Worm (Caenorhabditis elegans) whole organism, young adult: Measurements from ENCODE around the gene col-146.

Experiments
- B0035.1 ChIP-seq: sonication (generic microtip); optimal IDR thresholded peaks from 2 replicates; lab custom pipeline; 2016; ENCODE audit warnings: missing genetic modification characterization, mild to moderate bottlenecking, missing compliant biosample characterization, missing genotype, missing genetic modification reagents
- C06A6.2 ChIP-seq: fragments of 200-800 bp; sonication (Bioruptor generic); conservative IDR thresholded peaks from 2 replicates; pipeline ENCODE4 v1.3.6; 2022; ENCODE audit warnings: missing genetic modification characterization, missing compliant biosample characterization
- D2030.7 ChIP-seq: fragments of 200-800 bp; sonication (Bioruptor generic); IDR thresholded peaks from 2 replicates; pipeline ENCODE4 v1.3.6; 2022; ENCODE audit warnings: missing genetic modification reagents, missing genetic modification characterization, missing compliant biosample characterization
- F23B12.7 ChIP-seq: sonication (generic microtip); optimal IDR thresholded peaks from 2 replicates; lab custom pipeline; 2017; ENCODE audit warnings: missing genetic modification characterization, mild to moderate bottlenecking, missing compliant biosample characterization, antibody characterized with exemption, moderate library complexity; ENCODE audit not compliant: insufficient read depth
- F57A8.1 ChIP-seq: fragments of 200-800 bp; sonication (Bioruptor generic); optimal IDR thresholded peaks from 2 replicates; lab custom pipeline; 2018; ENCODE audit warnings: mild to moderate bottlenecking, missing genetic modification characterization, moderate library complexity, missing compliant biosample characterization
- F57C9.4 ChIP-seq: sonication (generic microtip); optimal IDR thresholded peaks from 2 replicates; lab custom pipeline; 2017; ENCODE audit warnings: mild to moderate bottlenecking, missing genetic modification characterization, missing compliant biosample characterization
- K12H6.12 ChIP-seq: fragments of 200-800 bp; sonication (Bioruptor generic); optimal IDR thresholded peaks from 2 replicates; lab custom pipeline; 2018; ENCODE audit warnings: mild to moderate bottlenecking, missing genetic modification characterization, missing compliant biosample characterization
- T26A5.8 ChIP-seq: sonication (generic microtip); optimal IDR thresholded peaks from 2 replicates; lab custom pipeline; 2016; ENCODE audit warnings: missing genetic modification characterization, missing compliant biosample characterization
- Y53G8AR.9 ChIP-seq: fragments of 200-800 bp; sonication (Bioruptor generic); conservative IDR thresholded peaks from 2 replicates; pipeline ENCODE4 v1.3.6; 2022; ENCODE audit warnings: missing genetic modification reagents, missing genetic modification characterization, missing compliant biosample characterization
- Y67H2A.10 ChIP-seq: fragments of 200-800 bp; sonication (Bioruptor generic); conservative IDR thresholded peaks from 2 replicates; pipeline ENCODE4 v1.3.6; 2022; ENCODE audit warnings: missing genetic modification reagents, missing genetic modification characterization, missing compliant biosample characterization
- Y95B8A.8 ChIP-seq: fragments of 200-800 bp; sonication (Bioruptor generic); IDR thresholded peaks from 2 replicates; pipeline ENCODE4 v1.3.6; 2022; ENCODE audit warnings: missing genetic modification reagents, missing genetic modification characterization, missing compliant biosample characterization
- ZK185.1 ChIP-seq: sonication (generic microtip); optimal IDR thresholded peaks from 2 replicates; lab custom pipeline; 2016; ENCODE audit warnings: mild to moderate bottlenecking, missing genetic modification characterization, missing compliant biosample characterization; ENCODE audit not compliant: poor library complexity, severe bottlenecking
- attf-6 ChIP-seq: fragments of 200-800 bp; sonication (Bioruptor generic); IDR thresholded peaks from 2 replicates; pipeline ENCODE4 v1.3.6; 2022; ENCODE audit warnings: missing genetic modification reagents, missing genetic modification characterization, missing compliant biosample characterization
- bed-2 ChIP-seq: fragments of 200-800 bp; sonication (Bioruptor generic); IDR thresholded peaks from 2 replicates; pipeline ENCODE4 v1.3.6; 2022; ENCODE audit warnings: missing genetic modification reagents, missing genetic modification characterization, missing compliant biosample characterization
- ceh-27 ChIP-seq: fragments of 200-800 bp; sonication (Bioruptor generic); optimal IDR thresholded peaks from 2 replicates; lab custom pipeline; 2018; ENCODE audit warnings: mild to moderate bottlenecking, missing genetic modification characterization, moderate library complexity, missing compliant biosample characterization
- ceh-40 ChIP-seq: fragments of 200-800 bp; sonication (Bioruptor generic); IDR thresholded peaks from 2 replicates; pipeline ENCODE4 v1.3.6; 2022; ENCODE audit warnings: missing genetic modification characterization, missing compliant biosample characterization
- chd-7 ChIP-seq: sonication (generic microtip); optimal IDR thresholded peaks from 2 replicates; lab custom pipeline; 2016; ENCODE audit warnings: mild to moderate bottlenecking, missing genetic modification characterization, moderate library complexity, missing compliant biosample characterization
- dpff-1 ChIP-seq: sonication (generic microtip); optimal IDR thresholded peaks from 2 replicates; lab custom pipeline; 2017; ENCODE audit warnings: mild to moderate bottlenecking, missing genetic modification characterization, missing compliant biosample characterization
- dpl-1 ChIP-seq: fragments of 150-350 bp; optimal IDR thresholded peaks from 2 replicates; lab custom pipeline; 2014; ENCODE audit warnings: missing biosample characterization, missing genetic modification reagents, missing genetic modification characterization
- efl-1 ChIP-seq: fragments of 150-350 bp; optimal IDR thresholded peaks from 2 replicates; lab custom pipeline; 2014; ENCODE audit warnings: missing biosample characterization, missing genetic modification reagents, missing genetic modification characterization
- egl-18 ChIP-seq: fragments of 200-800 bp; sonication (Bioruptor generic); IDR thresholded peaks from 2 replicates; pipeline ENCODE4 v1.3.6; 2022; ENCODE audit warnings: missing genetic modification reagents, missing genetic modification characterization, missing compliant biosample characterization
- ekl-4 ChIP-seq: fragments of 200-800 bp; sonication (Bioruptor generic); IDR thresholded peaks from 2 replicates; pipeline ENCODE4 v1.3.6; 2022; ENCODE audit warnings: missing genetic modification reagents, missing genetic modification characterization, missing compliant biosample characterization
- hmg-20 ChIP-seq: fragments of 200-800 bp; sonication (Bioruptor generic); IDR thresholded peaks from 2 replicates; pipeline ENCODE4 v1.3.6; 2022; ENCODE audit warnings: missing genetic modification reagents, missing genetic modification characterization, missing compliant biosample characterization
- hrde-1 ChIP-seq: sonication (generic microtip); optimal IDR thresholded peaks from 2 replicates; lab custom pipeline; 2016; ENCODE audit warnings: missing genetic modification characterization, mild to moderate bottlenecking, missing compliant biosample characterization, moderate library complexity, missing genotype, missing genetic modification reagents, borderline replicate concordance
- hsf-1 ChIP-seq: fragments of 200-800 bp; sonication (Bioruptor generic); IDR thresholded peaks from 2 replicates; pipeline ENCODE4 v1.3.6; 2022; ENCODE audit warnings: missing genetic modification reagents, missing genetic modification characterization, missing compliant biosample characterization
- let-607 ChIP-seq, 2 experiments: fragments of 200-800 bp in 1 of 2; sonication (Bioruptor generic) in 1 of 2; sonication (generic microtip) in 1 of 2; optimal IDR thresholded peaks; 2 replicates each; lab custom pipeline; 2016 to 2018; ENCODE audit warnings: mild to moderate bottlenecking in 2 of 2, missing compliant biosample characterization in 2 of 2, missing genetic modification characterization in 2 of 2, moderate library complexity in 2 of 2, missing genotype in 1 of 2
- lin-54 ChIP-seq: fragments of 200-800 bp; sonication (Bioruptor generic); optimal IDR thresholded peaks from 2 replicates; lab custom pipeline; 2018; ENCODE audit warnings: mild to moderate bottlenecking, missing genetic modification characterization, missing compliant biosample characterization
- lsy-27 ChIP-seq: sonication (generic microtip); optimal IDR thresholded peaks from 2 replicates; lab custom pipeline; 2017; ENCODE audit warnings: missing genetic modification characterization, mild to moderate bottlenecking, missing compliant biosample characterization, antibody characterized with exemption, missing genotype, borderline replicate concordance; ENCODE audit not compliant: insufficient read depth
- madf-10 ChIP-seq: sonication (generic microtip); optimal IDR thresholded peaks from 2 replicates; lab custom pipeline; 2016; ENCODE audit warnings: mild to moderate bottlenecking, missing genetic modification characterization, missing compliant biosample characterization
- madf-6 ChIP-seq: fragments of 200-800 bp; sonication (Bioruptor generic); IDR thresholded peaks from 2 replicates; pipeline ENCODE4 v1.3.6; 2022; ENCODE audit warnings: missing genetic modification reagents, missing genetic modification characterization, missing compliant biosample characterization
- mel-28 ChIP-seq: sonication (generic microtip); optimal IDR thresholded peaks from 2 replicates; lab custom pipeline; 2016; ENCODE audit warnings: borderline replicate concordance, mild to moderate bottlenecking, missing genetic modification characterization, missing compliant biosample characterization
- mxl-1 ChIP-seq: sonication (generic microtip); optimal IDR thresholded peaks from 2 replicates; lab custom pipeline; 2016; ENCODE audit warnings: missing genetic modification characterization, missing compliant biosample characterization
- nfya-2 ChIP-seq: fragments of 200-800 bp; sonication (Bioruptor generic); IDR thresholded peaks from 2 replicates; pipeline ENCODE4 v1.3.6; 2022; ENCODE audit warnings: missing genetic modification reagents, missing genetic modification characterization, missing compliant biosample characterization
- nhr-120 ChIP-seq: fragments of 200-800 bp; sonication (Bioruptor generic); IDR thresholded peaks from 2 replicates; pipeline ENCODE4 v1.3.6; 2022; ENCODE audit warnings: missing genetic modification characterization, missing compliant biosample characterization
- nhr-179 ChIP-seq: sonication (generic microtip); optimal IDR thresholded peaks from 2 replicates; lab custom pipeline; 2016; ENCODE audit warnings: mild to moderate bottlenecking, missing genetic modification characterization, missing compliant biosample characterization
- pbrm-1 ChIP-seq: fragments of 200-800 bp; sonication (Bioruptor generic); IDR thresholded peaks from 2 replicates; pipeline ENCODE4 v1.3.6; 2022; ENCODE audit warnings: missing genetic modification reagents, missing genetic modification characterization, missing compliant biosample characterization
- rec-8 ChIP-seq, 2 experiments: sonication (generic microtip); optimal IDR thresholded peaks; 2 replicates each; lab custom pipeline; 2016; ENCODE audit warnings: mild to moderate bottlenecking in 2 of 2, missing genetic modification characterization in 2 of 2, missing genetic modification reagents in 2 of 2, missing genotype in 2 of 2, missing biosample characterization in 1 of 2, missing compliant biosample characterization in 1 of 2, moderate library complexity in 1 of 2
- rpc-1 ChIP-seq, 2 experiments: fragments of 150-350 bp in 1 of 2; sonication (generic microtip) in 1 of 2; optimal IDR thresholded peaks; 2 replicates each; lab custom pipeline; 2014 to 2018; ENCODE audit warnings: missing biosample characterization in 1 of 2, missing genetic modification characterization in 1 of 2, missing genetic modification reagents in 1 of 2, missing genotype in 1 of 2
- snpc-3.4 ChIP-seq: sonication (generic microtip); optimal IDR thresholded peaks from 2 replicates; lab custom pipeline; 2017; ENCODE audit warnings: missing genetic modification characterization, mild to moderate bottlenecking, missing compliant biosample characterization, antibody characterized with exemption, moderate library complexity, missing genotype, missing genetic modification reagents
- snpc-4 ChIP-seq, 5 experiments: fragments of 150-350 bp in 1 of 5; sonication (generic microtip) in 4 of 5; optimal IDR thresholded peaks; 2 replicates each; lab custom pipeline; 2014 to 2018; ENCODE audit warnings: missing genetic modification characterization in 5 of 5, missing biosample characterization in 3 of 5, antibody characterized with exemption in 2 of 5, mild to moderate bottlenecking in 2 of 5, missing compliant biosample characterization in 2 of 5, missing genotype in 2 of 5, moderate library complexity in 2 of 5, missing genetic modification reagents in 1 of 5
- sptf-2 ChIP-seq: fragments of 200-800 bp; sonication (Bioruptor generic); optimal IDR thresholded peaks from 2 replicates; lab custom pipeline; 2018; ENCODE audit warnings: mild to moderate bottlenecking, missing genetic modification characterization, missing compliant biosample characterization
- tbp1 ChIP-seq: fragments of 200-800 bp; sonication (Bioruptor generic); optimal IDR thresholded peaks from 2 replicates; lab custom pipeline; 2018; ENCODE audit warnings: mild to moderate bottlenecking, missing genetic modification characterization, missing compliant biosample characterization
- tlf-1 ChIP-seq: fragments of 200-800 bp; sonication (Bioruptor generic); optimal IDR thresholded peaks from 2 replicates; lab custom pipeline; 2018; ENCODE audit warnings: mild to moderate bottlenecking, missing genetic modification characterization, missing compliant biosample characterization
- ztf-25 ChIP-seq: fragments of 200-800 bp; sonication (Bioruptor generic); IDR thresholded peaks from 2 replicates; pipeline ENCODE4 v1.3.6; 2022; ENCODE audit warnings: missing genetic modification reagents, missing genetic modification characterization, missing compliant biosample characterization

The col-146 gene

ce11 chrV:9629643-9630042 is at the start of gene col-146:
col-146 (plus strand) TSS chrV:9629943.
- TF ChIP-seq hsf-1 (GFP tag; lab: Robert Waterston, UW) (no peak), ztf-25 (GFP tag; lab: Robert Waterston, UW) (no peak), lin-54 (GFP tag; lab: Kevin White, UChicago) (no peak), bed-2 (GFP tag; lab: Robert Waterston, UW) (no peak), Y53G8AR.9 (no peak), tbp1 (GFP tag; lab: Kevin White, UChicago) (no peak), pbrm-1 (GFP tag; lab: Robert Waterston, UW) (no peak), ekl-4 (no peak), C06A6.2 (GFP tag; lab: Robert Waterston, UW) (no peak), ceh-27 (GFP tag; lab: Kevin White, UChicago) (no peak)

ce11 chrV:9582594-9583322 is 47.0 kb upstream of the col-146 start, which contains the start of gene rtfo-1:
rtfo-1 (minus strand) TSS chrV:9582644.
- no peak for TF ChIP-seq K12H6.12 (tag; lab: Kevin White, UChicago)
- TF ChIP-seq sptf-2 (GFP tag; lab: Kevin White, UChicago): no peak
- no peak for TF ChIP-seq Y95B8A.8 (GFP tag; lab: Robert Waterston, UW)
- no peak for TF ChIP-seq F23B12.7 (tag; lab: Kevin White, UChicago)
- no peak for TF ChIP-seq egl-18 (GFP tag; lab: Robert Waterston, UW)
- TF ChIP-seq nhr-179 (tag; lab: Kevin White, UChicago): no peak
- TF ChIP-seq T26A5.8: no peak
- TF ChIP-seq attf-6 (GFP tag; lab: Robert Waterston, UW): no peak
- no peak for TF ChIP-seq ekl-4
- TF ChIP-seq rec-8 (tag; optimal IDR thresholded peaks at IDR 0.05; lab: Kevin White, UChicago): no peak
- TF ChIP-seq Y67H2A.10 (GFP tag; lab: Robert Waterston, UW): no peak
- no peak for TF ChIP-seq hrde-1 (tag; lab: Kevin White, UChicago)
- TF ChIP-seq snpc-4 (GFP tag; optimal IDR thresholded peaks at IDR 0.05; lab: Kevin White, UChicago): no peak
- peak in 2 of 4 experiments; percentile 28 to 56 for TF ChIP-seq snpc-4 (tag; optimal IDR thresholded peaks at IDR 0.05; lab: Kevin White, UChicago)
- TF ChIP-seq dpff-1 (tag; lab: Kevin White, UChicago): no peak
- TF ChIP-seq snpc-3.4: no peak
- no peak for TF ChIP-seq nfya-2
- TF ChIP-seq ZK185.1 (tag; lab: Kevin White, UChicago): peak; percentile 12
- TF ChIP-seq F57C9.4 (tag; lab: Kevin White, UChicago): no peak
- TF ChIP-seq F57A8.1 (GFP tag; lab: Kevin White, UChicago): no peak
- no peak for TF ChIP-seq tlf-1 (GFP tag; lab: Kevin White, UChicago)
- no peak for TF ChIP-seq mxl-1 (tag; lab: Kevin White, UChicago)
- peak; percentile 49; the same call in 1 of the 2 replicates for TF ChIP-seq pbrm-1 (GFP tag; lab: Robert Waterston, UW)
- no peak for TF ChIP-seq D2030.7 (GFP tag; lab: Robert Waterston, UW)
- peak; percentile 42 for TF ChIP-seq rpc-1 (optimal IDR thresholded peaks at IDR 0.05; lab: Kevin White, UChicago)
- TF ChIP-seq rpc-1 (tag; optimal IDR thresholded peaks at IDR 0.05; lab: Kevin White, UChicago): no peak
- no peak for TF ChIP-seq lsy-27 (tag; lab: Kevin White, UChicago)
- TF ChIP-seq hmg-20 (GFP tag; lab: Robert Waterston, UW): no peak
- TF ChIP-seq madf-10 (tag; lab: Kevin White, UChicago): no peak
- TF ChIP-seq madf-6 (GFP tag; lab: Robert Waterston, UW): peak; percentile 12; the same call in 1 of the 2 replicates
- TF ChIP-seq dpl-1: no peak
- no peak for TF ChIP-seq mel-28 (tag; lab: Kevin White, UChicago)
- no peak for TF ChIP-seq nhr-120 (GFP tag; lab: Robert Waterston, UW)
- TF ChIP-seq let-607 (tag; optimal IDR thresholded peaks at IDR 0.05; lab: Kevin White, UChicago): peak in 1 of 2 experiments; percentile 12
- TF ChIP-seq B0035.1 (tag; lab: Kevin White, UChicago): no peak
- TF ChIP-seq chd-7 (tag; lab: Kevin White, UChicago): no peak
- peak; percentile 1 for TF ChIP-seq efl-1 (GFP tag; lab: Kevin White, UChicago)
- TF ChIP-seq ceh-40 (GFP tag; lab: Robert Waterston, UW): no peak
